Worm (Caenorhabditis elegans): Measurements from ENCODE around the gene osm-1.

ce11 chrX:16594931-16595330 is 54.5 kb downstream of the osm-1 start, which contains the start of gene cdh-9:
- TF ChIP-seq odd-2 (tag; optimal IDR thresholded peaks at IDR 0.05) (no peak), ztf-16 (tag; optimal IDR thresholded peaks at IDR 0.05) (no peak), ceh-22 (tag; optimal IDR thresholded peaks at IDR 0.05) (no peak), tbx-7 (tag; optimal IDR thresholded peaks at IDR 0.05) (no peak), sdc-2 (tag; optimal IDR thresholded peaks at IDR 0.05) (no peak), pha-4 (tag; optimal IDR thresholded peaks at IDR 0.05) (no peak), lin-11 (tag; optimal IDR thresholded peaks at IDR 0.05) (no peak)

All from whole organism, late embryonic.